In the genomic region with DNA sequence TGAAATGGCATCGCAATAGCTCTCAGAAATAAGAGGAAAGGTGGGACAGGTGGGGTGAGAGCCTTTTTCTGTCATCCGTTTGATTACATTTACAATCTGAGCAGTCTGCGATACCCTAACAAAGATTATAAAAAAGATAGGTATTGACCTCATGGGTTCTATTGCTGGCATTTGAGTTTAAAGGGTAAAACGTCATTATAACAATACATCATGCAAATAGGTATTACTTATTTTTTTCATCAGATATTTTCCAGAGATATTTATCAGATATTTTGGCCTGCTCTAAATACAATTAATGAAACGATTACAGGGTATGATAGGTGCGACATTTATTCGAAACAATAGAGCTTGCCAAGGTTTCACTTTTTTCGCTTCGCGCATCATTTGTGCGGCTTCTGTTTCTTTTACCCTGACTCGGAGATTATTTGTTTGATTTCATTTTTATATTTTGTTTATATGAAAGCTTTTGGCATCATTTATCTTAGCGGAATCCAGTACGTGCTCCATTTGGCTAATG, we compare ENCODE assay signal across 2 fruit fly cellular contexts.
TF ChIP-seq lines count a peak whose summit lies in the region.

No protein-coding gene starts in this region.

TF ChIP-seq in whole organism, embryonic, 481 proteins besides CTCF, POLR2A, EP300 and RAD21 (continued from another document):
- TF ChIP-seq CG7839 (tag; optimal IDR thresholded peaks at IDR 0.05; lab: Kevin White, UChicago) (peak; percentile 1), sr (GFP tag; IDR thresholded peaks at IDR 0.05; lab: Robert Waterston, UW) (no peak)

TF ChIP-seq in whole organism, prepupa, 60 proteins besides CTCF, POLR2A, EP300 and RAD21 (continued from another document):
- TF ChIP-seq Smox (GFP tag; optimal IDR thresholded peaks at IDR 0.05; lab: Kevin White, UChicago) (no peak), Hr38 (GFP tag; optimal IDR thresholded peaks at IDR 0.05; lab: Kevin White, UChicago) (no peak), Lpt (GFP tag; optimal IDR thresholded peaks at IDR 0.05; lab: Kevin White, UChicago) (no peak), CG31627 (GFP tag; optimal IDR thresholded peaks at IDR 0.05; lab: Kevin White, UChicago) (no peak), CG6808 (GFP tag; optimal IDR thresholded peaks at IDR 0.05; lab: Kevin White, UChicago) (peak; percentile 6), topi (GFP tag; optimal IDR thresholded peaks at IDR 0.05; lab: Kevin White, UChicago) (peak; percentile 19), CG8119 (GFP tag; IDR thresholded peaks at IDR 0.05; lab: Robert Waterston, UW) (peak; percentile 20; the same call in 1 of the 3 replicates), CG7368 (GFP tag; optimal IDR thresholded peaks at IDR 0.05; lab: Kevin White, UChicago) (no peak), CG8319 (GFP tag; optimal IDR thresholded peaks at IDR 0.05; lab: Kevin White, UChicago) (no peak), ss (GFP tag; optimal IDR thresholded peaks at IDR 0.05; lab: Kevin White, UChicago) (no peak), CG6276 (GFP tag; optimal IDR thresholded peaks at IDR 0.05; lab: Kevin White, UChicago) (no peak), CG6163 (GFP tag; IDR thresholded peaks at IDR 0.05; lab: Robert Waterston, UW) (peak; percentile 5; the same call in 1 of the 3 replicates), CG6792 (GFP tag; optimal IDR thresholded peaks at IDR 0.05; lab: Kevin White, UChicago) (no peak), Gug (GFP tag; IDR thresholded peaks at IDR 0.05; lab: Robert Waterston, UW) (no peak), salr (GFP tag; optimal IDR thresholded peaks at IDR 0.05; lab: Kevin White, UChicago) (peak in 1 of 2 experiments; percentile 21), fkh (GFP tag; optimal IDR thresholded peaks at IDR 0.05; lab: Kevin White, UChicago) (no peak), dsx (GFP tag; optimal IDR thresholded peaks at IDR 0.05; lab: Kevin White, UChicago; ENCODE audit: poor library complexity, severe bottlenecking) (no peak), pdm3 (GFP tag; optimal IDR thresholded peaks at IDR 0.05; lab: Kevin White, UChicago) (peak; percentile 18), Met (GFP tag; optimal IDR thresholded peaks at IDR 0.05; lab: Kevin White, UChicago) (peak; percentile 10), Eip78C (GFP tag; lab: Kevin White, UChicago) (peak; percentile 89), esn (GFP tag; optimal IDR thresholded peaks at IDR 0.05; lab: Kevin White, UChicago) (no peak), vri (GFP tag; optimal IDR thresholded peaks at IDR 0.05; lab: Kevin White, UChicago) (no peak), acj6 (GFP tag; optimal IDR thresholded peaks at IDR 0.05; lab: Kevin White, UChicago) (peak; percentile 27), CG3919 (GFP tag; optimal IDR thresholded peaks at IDR 0.05; lab: Kevin White, UChicago) (no peak), Ets96B (tag; optimal IDR thresholded peaks at IDR 0.05; lab: Kevin White, UChicago) (no peak), CG1621 (tag; optimal IDR thresholded peaks at IDR 0.05; lab: Kevin White, UChicago) (no peak), dac (GFP tag; optimal IDR thresholded peaks at IDR 0.05; lab: Kevin White, UChicago) (no peak), Sox15 (GFP tag; optimal IDR thresholded peaks at IDR 0.05; lab: Kevin White, UChicago) (no peak), OdsH (GFP tag; optimal IDR thresholded peaks at IDR 0.05; lab: Kevin White, UChicago) (peak; percentile 18), CG11902 (GFP tag; optimal IDR thresholded peaks at IDR 0.05; lab: Kevin White, UChicago) (no peak), Eip93F (GFP tag; optimal IDR thresholded peaks at IDR 0.05; lab: Kevin White, UChicago) (no peak), lz (GFP tag; optimal IDR thresholded peaks at IDR 0.05; lab: Kevin White, UChicago) (no peak), CG8632 (GFP tag; optimal IDR thresholded peaks at IDR 0.05; lab: Kevin White, UChicago) (no peak), CG4318 (GFP tag; optimal IDR thresholded peaks at IDR 0.05; lab: Kevin White, UChicago) (peak; percentile 18), Ets21C (GFP tag; optimal IDR thresholded peaks at IDR 0.05; lab: Kevin White, UChicago) (no peak), CG15336 (GFP tag; IDR thresholded peaks at IDR 0.05; lab: Robert Waterston, UW) (peak; percentile 49), cyc (GFP tag; optimal IDR thresholded peaks at IDR 0.05; lab: Kevin White, UChicago) (no peak), CG34406 (GFP tag; optimal IDR thresholded peaks at IDR 0.05; lab: Kevin White, UChicago) (no peak)
